Worm (Caenorhabditis elegans) whole organism, L4 larva: ENCODE measurements around the gene C02C6.14.
"Not testable (repeated sequence)": the region's sequence is repeated elsewhere in the genome, so short reads cannot be mapped to it uniquely, and the experiment has no call there.

Experiments
- F10B5.3 ChIP-seq: sonication (generic microtip); optimal IDR thresholded peaks from 2 replicates; lab custom pipeline; 2016; ENCODE audit warnings: mild to moderate bottlenecking, missing genetic modification characterization, missing compliant biosample characterization
- F37D6.2 ChIP-seq: sonication (generic microtip); optimal IDR thresholded peaks from 2 replicates; lab custom pipeline; 2016; ENCODE audit warnings: mild to moderate bottlenecking, missing genetic modification characterization, missing compliant biosample characterization
- T26A8.4 ChIP-seq: fragments of 200-800 bp; sonication (Bioruptor generic); IDR thresholded peaks from 2 replicates; pipeline ENCODE4 v1.3.6; 2022; ENCODE audit warnings: missing genetic modification characterization, missing compliant biosample characterization
- ZK337.2 ChIP-seq: fragments of 200-800 bp; sonication (Bioruptor generic); IDR thresholded peaks from 2 replicates; pipeline ENCODE4 v1.3.6; 2022; ENCODE audit warnings: missing genetic modification reagents, missing genetic modification characterization, missing compliant biosample characterization
- ZK546.5 ChIP-seq, 2 experiments: sonication (generic microtip); optimal IDR thresholded peaks; 2 replicates each; lab custom pipeline; 2017; ENCODE audit warnings: missing biosample characterization in 2 of 2, missing genetic modification characterization in 2 of 2
- aha-1 ChIP-seq: fragments of 150-350 bp; peaks from one replicate; lab custom pipeline; 2014; ENCODE audit warnings: missing biosample characterization, missing genetic modification characterization
- arid-1 ChIP-seq: fragments of 200-800 bp; sonication (Bioruptor generic); conservative IDR thresholded peaks from 2 replicates; pipeline ENCODE4 v1.3.6; 2022; ENCODE audit warnings: missing genetic modification reagents, missing genetic modification characterization, missing compliant biosample characterization
- ceh-20 ChIP-seq: fragments of 200-800 bp; sonication (Bioruptor generic); IDR thresholded peaks from 2 replicates; pipeline ENCODE4 v1.3.6; 2022; ENCODE audit warnings: missing genetic modification reagents, missing genetic modification characterization, missing compliant biosample characterization
- ceh-28 ChIP-seq: fragments of 150-350 bp; optimal IDR thresholded peaks from 2 replicates; lab custom pipeline; 2014; ENCODE audit warnings: missing biosample characterization, missing genetic modification reagents, missing genetic modification characterization
- ceh-32 ChIP-seq: sonication (generic microtip); optimal IDR thresholded peaks from 2 replicates; lab custom pipeline; 2016; ENCODE audit warnings: mild to moderate bottlenecking, missing genetic modification characterization, missing compliant biosample characterization; ENCODE audit not compliant: poor library complexity
- ceh-44 ChIP-seq: fragments of 200-800 bp; sonication (Bioruptor generic); IDR thresholded peaks from 2 replicates; pipeline ENCODE4 v1.3.6; 2022; ENCODE audit warnings: missing genetic modification reagents, missing genetic modification characterization, missing compliant biosample characterization
- ceh-62 ChIP-seq: sonication (generic microtip); optimal IDR thresholded peaks from 2 replicates; lab custom pipeline; 2017; ENCODE audit warnings: missing biosample characterization, missing genetic modification characterization
- ctbp-1 ChIP-seq: fragments of 200-800 bp; sonication (Bioruptor generic); IDR thresholded peaks from 2 replicates; pipeline ENCODE4 v1.3.6; 2022; ENCODE audit warnings: missing genetic modification reagents, missing genetic modification characterization, missing compliant biosample characterization
- daf-16 ChIP-seq, 3 experiments: sonication (generic microtip); optimal IDR thresholded peaks; 2 replicates each; lab custom pipeline; 2016 to 2017; ENCODE audit warnings: missing genetic modification characterization in 3 of 3, missing genetic modification reagents in 3 of 3, mild to moderate bottlenecking in 2 of 3, missing compliant biosample characterization in 2 of 3, missing biosample characterization in 1 of 3, moderate library complexity in 1 of 3
- dmd-6 ChIP-seq: fragments of 200-800 bp; sonication (Bioruptor generic); IDR thresholded peaks from 2 replicates; pipeline ENCODE4 v1.3.6; 2022; ENCODE audit warnings: missing genetic modification reagents, missing genetic modification characterization, missing compliant biosample characterization
- dmd-8 ChIP-seq: fragments of 200-800 bp; sonication (Bioruptor generic); IDR thresholded peaks from 2 replicates; pipeline ENCODE4 v1.3.6; 2022; ENCODE audit warnings: missing genetic modification characterization, missing compliant biosample characterization
- egl-43 ChIP-seq: fragments of 200-800 bp; sonication (Bioruptor generic); IDR thresholded peaks from 2 replicates; pipeline ENCODE4 v1.3.6; 2022; ENCODE audit warnings: missing genetic modification reagents, missing genetic modification characterization, missing compliant biosample characterization
- fkh-10 ChIP-seq: fragments of 150-350 bp; optimal IDR thresholded peaks from 2 replicates; lab custom pipeline; 2014; ENCODE audit warnings: missing biosample characterization, missing genetic modification reagents, missing genetic modification characterization
- hif-1 ChIP-seq, 2 experiments: sonication (generic microtip); optimal IDR thresholded peaks; 2 replicates each; lab custom pipeline; 2016 to 2017; ENCODE audit warnings: missing compliant biosample characterization in 2 of 2, missing genetic modification characterization in 2 of 2, missing genetic modification reagents in 2 of 2, missing genotype in 2 of 2, mild to moderate bottlenecking in 1 of 2
- hlh-11 ChIP-seq: fragments of 200-800 bp; sonication (Bioruptor generic); optimal IDR thresholded peaks from 2 replicates; lab custom pipeline; 2018; ENCODE audit warnings: mild to moderate bottlenecking, missing genetic modification characterization, missing compliant biosample characterization
- hlh-30 ChIP-seq: sonication (generic microtip); optimal IDR thresholded peaks from 2 replicates; lab custom pipeline; 2017; ENCODE audit warnings: antibody characterized with exemption, mild to moderate bottlenecking, missing genetic modification characterization, missing compliant biosample characterization; ENCODE audit not compliant: insufficient read depth
- hmg-1.1 ChIP-seq: fragments of 200-800 bp; sonication (Bioruptor generic); IDR thresholded peaks from 2 replicates; pipeline ENCODE4 v1.3.6; 2022; ENCODE audit warnings: missing genetic modification reagents, missing genetic modification characterization, missing compliant biosample characterization
- lsy-2 ChIP-seq, 2 experiments: fragments of 150-350 bp in 1 of 2; sonication (generic microtip) in 1 of 2; optimal IDR thresholded peaks; 2 replicates each; lab custom pipeline; 2014 to 2017; ENCODE audit warnings: missing biosample characterization in 2 of 2, missing genetic modification characterization in 2 of 2
- mdl-1 ChIP-seq, 2 experiments: fragments of 150-350 bp in 1 of 2; sonication (generic microtip) in 1 of 2; optimal IDR thresholded peaks; 2 replicates each; lab custom pipeline; 2014 to 2017; ENCODE audit warnings: missing biosample characterization in 2 of 2, missing genetic modification characterization in 2 of 2
- mep-1 ChIP-seq: fragments of 150-350 bp; sonication (generic microtip); optimal IDR thresholded peaks from 3 replicates; lab custom pipeline; 2014; ENCODE audit warnings: missing biosample characterization, missing genetic modification characterization
- mxl-2 ChIP-seq: fragments of 200-800 bp; sonication (Bioruptor generic); conservative IDR thresholded peaks from 2 replicates; pipeline ENCODE4 v1.3.6; 2022; ENCODE audit warnings: missing genetic modification reagents, missing genetic modification characterization, missing compliant biosample characterization
- nhr-11 ChIP-seq: fragments of 150-350 bp; optimal IDR thresholded peaks from 2 replicates; lab custom pipeline; 2014; ENCODE audit warnings: missing biosample characterization, missing genetic modification characterization
- nhr-237 ChIP-seq: sonication (generic microtip); optimal IDR thresholded peaks from 2 replicates; lab custom pipeline; 2017; ENCODE audit warnings: missing biosample characterization, missing genetic modification characterization
- nhr-48 ChIP-seq: sonication (generic microtip); optimal IDR thresholded peaks from 2 replicates; lab custom pipeline; 2016; ENCODE audit warnings: mild to moderate bottlenecking, missing genetic modification characterization, missing compliant biosample characterization
- pha-4 ChIP-seq, 2 experiments: fragments of 150-350 bp in 1 of 2; fragments of 200-800 bp in 1 of 2; sonication (Bioruptor generic) in 1 of 2; IDR thresholded peaks in 1 of 2; optimal IDR thresholded peaks in 1 of 2; 2 replicates each; pipeline versions ENCODE4 v1.3.6 to Lab custom; 2014 to 2022; ENCODE audit warnings: missing genetic modification characterization in 2 of 2, missing genetic modification reagents in 2 of 2, missing biosample characterization in 1 of 2, missing compliant biosample characterization in 1 of 2
- rbr-2 ChIP-seq: sonication (generic microtip); optimal IDR thresholded peaks from 2 replicates; lab custom pipeline; 2016; ENCODE audit warnings: missing genotype, missing genetic modification characterization, missing compliant biosample characterization
- set-16 ChIP-seq: fragments of 200-800 bp; sonication (Bioruptor generic); IDR thresholded peaks from 2 replicates; pipeline ENCODE4 v1.3.6; 2022; ENCODE audit warnings: missing genetic modification reagents, missing genetic modification characterization, missing compliant biosample characterization
- skn-1 ChIP-seq: fragments of 150-350 bp; optimal IDR thresholded peaks from 2 replicates; lab custom pipeline; 2014; ENCODE audit warnings: missing biosample characterization, missing genetic modification characterization
- spr-3 ChIP-seq: fragments of 200-800 bp; sonication (Bioruptor generic); optimal IDR thresholded peaks from 2 replicates; lab custom pipeline; 2018; ENCODE audit warnings: mild to moderate bottlenecking, missing genetic modification characterization, missing compliant biosample characterization
- tra-1 ChIP-seq: fragments of 200-800 bp; sonication (Bioruptor generic); IDR thresholded peaks from 2 replicates; pipeline ENCODE4 v1.3.6; 2022; ENCODE audit warnings: missing genetic modification reagents, missing genetic modification characterization, missing compliant biosample characterization
- unc-39 ChIP-seq: sonication (generic microtip); optimal IDR thresholded peaks from 2 replicates; lab custom pipeline; 2017; ENCODE audit warnings: missing biosample characterization, missing genetic modification characterization
- unc-62 ChIP-seq, 3 experiments: fragments of 150-350 bp in 1 of 3; sonication (generic microtip); optimal IDR thresholded peaks in 2 of 3; peaks in 1 of 3; 1 replicate in 1 of 3; 2 replicates in 2 of 3; lab custom pipeline; 2014 to 2017; ENCODE audit warnings: missing biosample characterization in 3 of 3, missing genetic modification characterization in 3 of 3, missing genetic modification reagents in 3 of 3, missing genotype in 1 of 3
- zfp-2 ChIP-seq: sonication (generic microtip); optimal IDR thresholded peaks from 2 replicates; lab custom pipeline; 2016; ENCODE audit warnings: mild to moderate bottlenecking, missing genetic modification characterization, missing compliant biosample characterization
- zip-11 ChIP-seq: fragments of 200-800 bp; sonication (Bioruptor generic); IDR thresholded peaks from 2 replicates; pipeline ENCODE4 v1.3.6; 2022; ENCODE audit warnings: missing genetic modification characterization, missing compliant biosample characterization
- zip-2 ChIP-seq: fragments of 150-350 bp; optimal IDR thresholded peaks from 2 replicates; lab custom pipeline; 2014; ENCODE audit warnings: missing biosample characterization, missing genetic modification characterization
- ztf-11 ChIP-seq: fragments of 150-350 bp; optimal IDR thresholded peaks from 2 replicates; lab custom pipeline; 2014; ENCODE audit warnings: missing biosample characterization, missing genetic modification characterization
- ztf-7 ChIP-seq: fragments of 150-350 bp; optimal IDR thresholded peaks from 2 replicates; lab custom pipeline; 2014; ENCODE audit warnings: missing biosample characterization, missing genetic modification characterization

The C02C6.14 gene

ce11 chrX:15533847-15534246 is 3.6 kb upstream of the C02C6.14 start:
- TF ChIP-seq set-16 (GFP tag; lab: Robert Waterston, UW): peak; percentile 33; the same call in 1 of the 2 replicates
- peak in 1 of 2 experiments; percentile 30 for TF ChIP-seq unc-62 (GFP tag; optimal IDR thresholded peaks at IDR 0.05 in 1 of 2; lab: Kevin White, UChicago)
- not testable (repeated sequence) for TF ChIP-seq unc-62 (tag; optimal IDR thresholded peaks at IDR 0.05; lab: Kevin White, UChicago)

- TF ChIP-seq ZK337.2 (GFP tag; lab: Robert Waterston, UW) (0 out of 2 replicates have a peak, but pooled peaks have one; percentile 26), T26A8.4 (GFP tag; lab: Robert Waterston, UW) (0 out of 2 replicates have a peak, but pooled peaks have one; percentile 41), mxl-2 (GFP tag; lab: Robert Waterston, UW) (0 out of 2 replicates have a peak, but pooled peaks have one; percentile 28), ZK546.5 (tag; optimal IDR thresholded peaks at IDR 0.05; lab: Kevin White, UChicago) (no peak), ceh-44 (GFP tag; lab: Robert Waterston, UW) (0 out of 2 replicates have a peak, but pooled peaks have one; percentile 8), unc-39 (peak; percentile 25), hmg-1.1 (GFP tag; lab: Robert Waterston, UW) (peak; percentile 76), daf-16 (GFP tag; optimal IDR thresholded peaks at IDR 0.05; lab: Kevin White, UChicago) (peak in 1 of 2 experiments; percentile 12), daf-16 (tag; optimal IDR thresholded peaks at IDR 0.05; lab: Kevin White, UChicago) (no peak), unc-62 (GFP tag; optimal IDR thresholded peaks at IDR 0.05 in 1 of 2; lab: Kevin White, UChicago) (peak in 1 of 2 experiments; percentile 97), unc-62 (tag; optimal IDR thresholded peaks at IDR 0.05; lab: Kevin White, UChicago) (no peak), lsy-2 (tag; optimal IDR thresholded peaks at IDR 0.05; lab: Kevin White, UChicago) (peak; percentile 69 to 76), egl-43 (peak; percentile 44; the same call in 1 of the 2 replicates), rbr-2 (tag; lab: Kevin White, UChicago) (peak; percentile 73), ztf-7 (no peak), set-16 (GFP tag; lab: Robert Waterston, UW) (peak; percentile 63), nhr-48 (tag; lab: Kevin White, UChicago) (peak; percentile 19), aha-1 (peak; percentile 98), nhr-11 (tag; lab: Kevin White, UChicago) (peak; percentile 50), tra-1 (GFP tag; lab: Robert Waterston, UW) (0 out of 2 replicates have a peak, but pooled peaks have one; percentile 47), F10B5.3 (tag; lab: Kevin White, UChicago) (no peak), ztf-11 (tag; lab: Kevin White, UChicago) (no peak), nhr-237 (tag; lab: Kevin White, UChicago) (no peak), fkh-10 (peak; percentile 75), dmd-8 (GFP tag; lab: Robert Waterston, UW) (no peak), zip-2 (tag; lab: Kevin White, UChicago) (no peak), zip-11 (GFP tag; lab: Robert Waterston, UW) (no peak), ceh-20 (GFP tag; lab: Robert Waterston, UW) (peak; percentile 57; the same call in 1 of the 2 replicates), F37D6.2 (tag; lab: Kevin White, UChicago) (peak; percentile 76), dmd-6 (GFP tag; lab: Robert Waterston, UW) (peak; percentile 52), ceh-32 (tag; lab: Kevin White, UChicago) (no peak), hlh-11 (peak; percentile 70), hif-1 (tag; optimal IDR thresholded peaks at IDR 0.05; lab: Kevin White, UChicago) (peak in 1 of 2 experiments; percentile 55), mep-1 (tag; lab: Kevin White, UChicago) (peak; percentile 51), arid-1 (GFP tag; lab: Robert Waterston, UW) (no peak), skn-1 (tag; lab: Kevin White, UChicago) (peak; percentile 33), pha-4 (GFP tag; IDR thresholded peaks at IDR 0.05; lab: Robert Waterston, UW) (peak; percentile 61; the same call in 1 of the 2 replicates), pha-4 (tag; optimal IDR thresholded peaks at IDR 0.05; lab: Kevin White, UChicago) (no peak), spr-3 (GFP tag; lab: Kevin White, UChicago) (no peak), ctbp-1 (peak; percentile 90; the same call in 1 of the 2 replicates), mdl-1 (tag; optimal IDR thresholded peaks at IDR 0.05; lab: Kevin White, UChicago) (no peak), ceh-62 (tag; lab: Kevin White, UChicago) (no peak), zfp-2 (tag; lab: Kevin White, UChicago) (peak; percentile 47), hlh-30 (tag; lab: Kevin White, UChicago) (peak; percentile 72), ceh-28 (tag; lab: Kevin White, UChicago) (no peak)
- TF ChIP-seq, all 104 proteins: peak for 28
Measured at ce11 chrX:15535190-15535636, 2.3 kb upstream of the C02C6.14 start.
